Fruit fly (Drosophila melanogaster) whole organism, embryonic: ENCODE measurements around the gene Trpgamma.

Source experiments
- Adf1 ChIP-seq: fragments of 200-800 bp; sonication (Bioruptor generic); IDR thresholded peaks from 2 replicates; pipeline ENCODE4 v1.3.6; 2022; ENCODE audit warnings: missing biosample characterization, missing genetic modification characterization
- B-H2 ChIP-seq: fragments of 200-800 bp; sonication (Bioruptor generic); optimal IDR thresholded peaks from 2 replicates; lab custom pipeline; 2018; ENCODE audit warnings: missing biosample characterization, mild to moderate bottlenecking, missing genetic modification characterization
- BEAF-32 ChIP-seq: fragments of 200-800 bp; sonication (Bioruptor generic); optimal IDR thresholded peaks from 3 replicates; lab custom pipeline; 2017; ENCODE audit warnings: missing biosample characterization, missing genetic modification characterization, mild to moderate bottlenecking, moderate library complexity, missing genetic modification reagents
- CG10654 ChIP-seq: fragments of 200-800 bp; sonication (Bioruptor generic); optimal IDR thresholded peaks from 2 replicates; lab custom pipeline; 2016; ENCODE audit warnings: missing biosample characterization, missing genetic modification characterization
- CG10979 ChIP-seq: fragments of 200-800 bp; sonication (Bioruptor generic); optimal IDR thresholded peaks from 2 replicates; lab custom pipeline; 2018; ENCODE audit warnings: missing biosample characterization, mild to moderate bottlenecking, missing genetic modification characterization, moderate library complexity
- CG12155 ChIP-seq: fragments of 200-800 bp; sonication (Bioruptor generic); optimal IDR thresholded peaks from 3 replicates; lab custom pipeline; 2016; ENCODE audit warnings: missing biosample characterization, missing genetic modification characterization
- CG15514 ChIP-seq: fragments of 200-800 bp; sonication (Bioruptor generic); optimal IDR thresholded peaks from 3 replicates; lab custom pipeline; 2017; ENCODE audit warnings: missing biosample characterization, missing genetic modification characterization, mild to moderate bottlenecking, moderate library complexity, missing genetic modification reagents
- CG15696 ChIP-seq: fragments of 200-800 bp; sonication (Bioruptor generic); optimal IDR thresholded peaks from 2 replicates; lab custom pipeline; 2019; ENCODE audit warnings: missing biosample characterization, mild to moderate bottlenecking, missing genetic modification characterization, moderate library complexity
- CG1602 ChIP-seq: fragments of 200-800 bp; sonication (Bioruptor generic); optimal IDR thresholded peaks from 3 replicates; lab custom pipeline; 2016; ENCODE audit warnings: missing biosample characterization, missing genetic modification characterization
- CG1647 ChIP-seq: fragments of 200-800 bp; sonication (Bioruptor generic); optimal IDR thresholded peaks from 3 replicates; lab custom pipeline; 2016; ENCODE audit warnings: missing biosample characterization, missing genetic modification characterization
- CG16863 ChIP-seq: fragments of 200-800 bp; sonication (Bioruptor generic); optimal IDR thresholded peaks from 3 replicates; lab custom pipeline; 2016; ENCODE audit warnings: missing biosample characterization, missing genetic modification characterization
- CG17361 ChIP-seq: fragments of 200-800 bp; sonication (Bioruptor generic); IDR thresholded peaks from 3 replicates; pipeline ENCODE4 v1.3.6; 2022; ENCODE audit warnings: missing biosample characterization, missing genetic modification characterization
- CG1792 ChIP-seq: fragments of 200-800 bp; sonication (Bioruptor generic); optimal IDR thresholded peaks from 2 replicates; lab custom pipeline; 2016; ENCODE audit warnings: missing biosample characterization, missing genetic modification characterization
- CG2202 ChIP-seq: fragments of 200-800 bp; sonication (Bioruptor generic); optimal IDR thresholded peaks from 2 replicates; lab custom pipeline; 2018; ENCODE audit warnings: missing biosample characterization, mild to moderate bottlenecking, missing genetic modification characterization
- CG30020 ChIP-seq: fragments of 200-800 bp; optimal IDR thresholded peaks from 2 replicates; lab custom pipeline; 2019; ENCODE audit warnings: missing biosample characterization, mild to moderate bottlenecking, missing genetic modification characterization, moderate library complexity
- CG31224 ChIP-seq: fragments of 200-800 bp; sonication (Bioruptor generic); IDR thresholded peaks from 2 replicates; pipeline ENCODE4 v1.3.6; 2022; ENCODE audit warnings: missing biosample characterization, missing genetic modification characterization
- CG34224 ChIP-seq: fragments of 200-800 bp; sonication (Bioruptor generic); IDR thresholded peaks from 3 replicates; pipeline ENCODE4 v1.3.6; 2022; ENCODE audit warnings: missing biosample characterization, missing genetic modification characterization; ENCODE audit not compliant: partially characterized antibody
- CG4707 ChIP-seq: fragments of 200-800 bp; sonication (Bioruptor generic); optimal IDR thresholded peaks from 2 replicates; lab custom pipeline; 2018; ENCODE audit warnings: missing biosample characterization, mild to moderate bottlenecking, missing genetic modification characterization, moderate library complexity
- CG4730 ChIP-seq: fragments of 200-800 bp; sonication (Bioruptor generic); IDR thresholded peaks from 2 replicates; pipeline ENCODE4 v1.3.6; 2022; ENCODE audit warnings: missing biosample characterization, missing genetic modification characterization
- CG7786 ChIP-seq: fragments of 200-800 bp; sonication (Bioruptor generic); optimal IDR thresholded peaks from 2 replicates; lab custom pipeline; 2016; ENCODE audit warnings: missing biosample characterization, missing genetic modification characterization
- CG9437 ChIP-seq: fragments of 200-800 bp; sonication (Bioruptor generic); optimal IDR thresholded peaks from 2 replicates; lab custom pipeline; 2018; ENCODE audit warnings: missing biosample characterization, mild to moderate bottlenecking, missing genetic modification characterization
- CG9932 ChIP-seq: fragments of 200-800 bp; sonication (Bioruptor generic); IDR thresholded peaks from 2 replicates; pipeline ENCODE4 v1.3.6; 2022; ENCODE audit warnings: missing biosample characterization, missing genetic modification characterization
- Chrac-16 ChIP-seq: fragments of 200-800 bp; sonication (Bioruptor generic); optimal IDR thresholded peaks from 3 replicates; lab custom pipeline; 2016; ENCODE audit warnings: missing biosample characterization, missing genetic modification characterization
- CoRest ChIP-seq: fragments of 200-800 bp; sonication (Bioruptor generic); optimal IDR thresholded peaks from 3 replicates; lab custom pipeline; 2018; ENCODE audit warnings: missing biosample characterization, mild to moderate bottlenecking, missing genetic modification characterization, moderate library complexity
- D19B ChIP-seq: fragments of 200-800 bp; sonication (Bioruptor generic); optimal IDR thresholded peaks from 2 replicates; lab custom pipeline; 2017; ENCODE audit warnings: missing biosample characterization, mild to moderate bottlenecking, missing genetic modification characterization
- Dad ChIP-seq: fragments of 200-800 bp; sonication (Bioruptor generic); optimal IDR thresholded peaks from 3 replicates; lab custom pipeline; 2016; ENCODE audit warnings: missing biosample characterization, missing genetic modification characterization
- Dll ChIP-seq: fragments of 200-800 bp; sonication (Bioruptor generic); IDR thresholded peaks from 4 replicates; pipeline ENCODE4 v1.3.6; 2022; ENCODE audit warnings: missing biosample characterization, missing genetic modification characterization; ENCODE audit not compliant: partially characterized antibody
- E2f2 ChIP-seq: fragments of 200-800 bp; sonication (Bioruptor generic); IDR thresholded peaks from 2 replicates; pipeline ENCODE4 v1.3.6; 2022; ENCODE audit warnings: missing biosample characterization, missing genetic modification characterization
- Elba2 ChIP-seq: fragments of 200-800 bp; sonication (Bioruptor generic); optimal IDR thresholded peaks from 3 replicates; lab custom pipeline; 2016; ENCODE audit warnings: missing biosample characterization, missing genetic modification characterization
- GATAe ChIP-seq: fragments of 200-800 bp; sonication (Bioruptor generic); conservative IDR thresholded peaks from 2 replicates; pipeline ENCODE4 v1.3.6; 2022; ENCODE audit warnings: missing biosample characterization, missing genetic modification characterization
- Hr78 ChIP-seq, 2 experiments: fragments of 200-800 bp in 1 of 2; fragments of >200 bp in 1 of 2; sonication (Bioruptor generic) in 1 of 2; optimal IDR thresholded peaks; 2 replicates each; lab custom pipeline; 2017 to 2019; ENCODE audit warnings: missing biosample characterization in 2 of 2, missing genetic modification characterization in 2 of 2, mild to moderate bottlenecking in 1 of 2, moderate library complexity in 1 of 2
- Lim3 ChIP-seq: fragments of 200-800 bp; sonication (Bioruptor generic); IDR thresholded peaks from 2 replicates; pipeline ENCODE4 v1.3.6; 2022; ENCODE audit warnings: missing biosample characterization, missing genetic modification characterization
- MESR4 ChIP-seq: fragments of 200-800 bp; sonication (Bioruptor generic); optimal IDR thresholded peaks from 2 replicates; lab custom pipeline; 2018; ENCODE audit warnings: missing biosample characterization, mild to moderate bottlenecking, missing genetic modification characterization, moderate library complexity
- Mrtf ChIP-seq: fragments of 200-800 bp; sonication (Bioruptor generic); IDR thresholded peaks from 3 replicates; pipeline ENCODE4 v1.3.6; 2022; ENCODE audit warnings: missing biosample characterization, missing genetic modification characterization
- Oaz ChIP-seq: fragments of 200-800 bp; sonication (Bioruptor generic); IDR thresholded peaks from 2 replicates; pipeline ENCODE4 v1.3.6; 2022; ENCODE audit warnings: missing biosample characterization, missing genetic modification characterization
- Opbp ChIP-seq: fragments of 200-800 bp; sonication (Bioruptor generic); IDR thresholded peaks from 3 replicates; pipeline ENCODE4 v1.3.6; 2022; ENCODE audit warnings: missing biosample characterization, missing genetic modification characterization; ENCODE audit not compliant: partially characterized antibody
- Sox102F ChIP-seq: fragments of 200-800 bp; sonication (Bioruptor generic); optimal IDR thresholded peaks from 2 replicates; lab custom pipeline; 2018; ENCODE audit warnings: missing biosample characterization, mild to moderate bottlenecking, missing genetic modification characterization, moderate library complexity
- Tbp ChIP-seq: fragments of >200 bp; optimal IDR thresholded peaks from 2 replicates; lab custom pipeline; 2018; ENCODE audit warnings: missing biosample characterization, missing genetic modification characterization
- Usf ChIP-seq: fragments of 200-800 bp; sonication (Bioruptor generic); optimal IDR thresholded peaks from 2 replicates; lab custom pipeline; 2017; ENCODE audit warnings: missing genotype, missing biosample characterization, missing genetic modification characterization
- al ChIP-seq: fragments of 200-800 bp; sonication (Bioruptor generic); IDR thresholded peaks from 2 replicates; pipeline ENCODE4 v1.3.6; 2022; ENCODE audit warnings: missing biosample characterization, missing genetic modification characterization
- chn ChIP-seq: fragments of 200-800 bp; sonication (Bioruptor generic); optimal IDR thresholded peaks from 2 replicates; lab custom pipeline; 2016; ENCODE audit warnings: missing biosample characterization, missing genetic modification characterization
- ci ChIP-seq: fragments of 200-800 bp; sonication (Bioruptor generic); IDR thresholded peaks from 3 replicates; pipeline ENCODE4 v1.3.6; 2022; ENCODE audit warnings: missing biosample characterization, missing genetic modification characterization
- her ChIP-seq: fragments of 200-800 bp; sonication (Bioruptor generic); optimal IDR thresholded peaks from 2 replicates; lab custom pipeline; 2016; ENCODE audit warnings: missing biosample characterization, missing genetic modification characterization
- insv ChIP-seq, 2 experiments: fragments of 200-800 bp; sonication (Bioruptor generic); optimal IDR thresholded peaks; 3 replicates each; lab custom pipeline; 2016 to 2018; ENCODE audit warnings: missing biosample characterization in 2 of 2, missing genetic modification characterization in 2 of 2
- lmd ChIP-seq: fragments of 200-800 bp; sonication (Bioruptor generic); IDR thresholded peaks from 2 replicates; pipeline ENCODE4 v1.3.6; 2022; ENCODE audit warnings: missing biosample characterization, missing genetic modification characterization
- lov ChIP-seq, 2 experiments: fragments of 200-800 bp in 1 of 2; fragments of >200 bp in 1 of 2; sonication (Bioruptor generic) in 1 of 2; IDR thresholded peaks in 1 of 2; optimal IDR thresholded peaks in 1 of 2; 2 replicates in 1 of 2; 3 replicates in 1 of 2; pipeline versions ENCODE4 v1.3.6 to Lab custom; 2017 to 2022; ENCODE audit warnings: missing biosample characterization in 1 of 2, missing genetic modification characterization in 1 of 2
- nmo ChIP-seq: fragments of 200-800 bp; sonication (Bioruptor generic); optimal IDR thresholded peaks from 2 replicates; lab custom pipeline; 2018; ENCODE audit warnings: missing biosample characterization, mild to moderate bottlenecking, missing genetic modification characterization, moderate library complexity
- org-1 ChIP-seq: fragments of 200-800 bp; sonication (Bioruptor generic); optimal IDR thresholded peaks from 2 replicates; lab custom pipeline; 2017; ENCODE audit warnings: missing biosample characterization, missing genetic modification characterization
- run ChIP-seq: fragments of 200-800 bp; sonication (Bioruptor generic); optimal IDR thresholded peaks from 3 replicates; lab custom pipeline; 2018; ENCODE audit warnings: missing biosample characterization, mild to moderate bottlenecking, missing genetic modification characterization
- sd ChIP-seq: fragments of 200-800 bp; sonication (Bioruptor generic); optimal IDR thresholded peaks from 3 replicates; lab custom pipeline; 2018; ENCODE audit warnings: missing biosample characterization, mild to moderate bottlenecking, missing genetic modification characterization, moderate library complexity
- twi ChIP-seq: fragments of 200-800 bp; optimal IDR thresholded peaks from 2 replicates; lab custom pipeline; 2019; ENCODE audit warnings: missing biosample characterization, mild to moderate bottlenecking, missing genetic modification characterization, moderate library complexity

Gene Trpgamma

DNA sequence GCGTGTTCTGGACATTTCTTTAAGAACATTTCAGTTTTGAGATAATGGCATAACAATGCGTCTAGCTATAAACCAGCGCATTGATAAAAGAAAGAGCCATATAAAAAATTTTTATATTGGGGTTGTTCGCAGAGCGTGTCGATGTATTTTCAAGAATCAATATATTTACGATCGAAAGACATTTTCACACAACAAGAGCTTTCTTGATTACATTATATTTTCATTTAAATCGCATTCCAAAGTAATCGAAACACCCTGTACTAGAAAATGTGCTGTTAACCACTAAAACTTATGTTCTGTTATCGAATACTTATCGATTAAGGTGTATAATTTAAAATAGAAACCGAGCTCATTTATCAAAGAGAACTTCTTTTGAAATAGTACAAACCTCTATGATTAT is 27.3 kb upstream of the Trpgamma start (continued):
- TF ChIP-seq sd (tag; lab: Kevin White, UChicago), result peak; percentile 84
- peak; percentile 23 for TF ChIP-seq CG1647
- no peak for TF ChIP-seq ci (GFP tag; lab: Robert Waterston, UW)
- no peak for TF ChIP-seq CG4707
- no peak for TF ChIP-seq CG17361
- no peak for TF ChIP-seq Opbp
- TF ChIP-seq CG15514 (GFP tag; lab: Kevin White, UChicago), result no peak
- no peak; the same call in 1 of the 2 replicates for TF ChIP-seq CG9932 (GFP tag; lab: Robert Waterston, UW)
- no peak for TF ChIP-seq Oaz
- TF ChIP-seq Mrtf, result no peak
- peak; percentile 37 for TF ChIP-seq nmo
- TF ChIP-seq CG15696 (tag; lab: Kevin White, UChicago), result no peak
- TF ChIP-seq CG1792 (GFP tag; lab: Kevin White, UChicago), result no peak
- TF ChIP-seq CG10979 (tag; lab: Kevin White, UChicago), result no peak
- TF ChIP-seq lmd (GFP tag; lab: Robert Waterston, UW), result no peak; the same call in 1 of the 2 replicates
- no peak for TF ChIP-seq CG1602 (GFP tag; lab: Kevin White, UChicago)
- no peak for TF ChIP-seq Adf1 (GFP tag; lab: Robert Waterston, UW)
- TF ChIP-seq CG12155 (GFP tag; lab: Kevin White, UChicago), result peak; percentile 38
- no peak for TF ChIP-seq Sox102F (GFP tag; lab: Kevin White, UChicago)
- TF ChIP-seq CG7786 (GFP tag; lab: Kevin White, UChicago), result peak; percentile 24
- no peak for TF ChIP-seq twi
- no peak for TF ChIP-seq D19B (GFP tag; lab: Kevin White, UChicago)
- no peak for TF ChIP-seq insv (GFP tag; optimal IDR thresholded peaks at IDR 0.05; lab: Kevin White, UChicago)
- peak; percentile 40 for TF ChIP-seq Dad (GFP tag; lab: Kevin White, UChicago)
- TF ChIP-seq Lim3 (GFP tag; lab: Robert Waterston, UW), result no peak
- peak; percentile 11 for TF ChIP-seq chn
- no peak for TF ChIP-seq CG16863 (GFP tag; lab: Kevin White, UChicago)
- no peak for TF ChIP-seq org-1 (GFP tag; lab: Kevin White, UChicago)
- no peak for TF ChIP-seq Tbp (GFP tag; lab: Kevin White, UChicago)
- TF ChIP-seq MESR4 (GFP tag; lab: Kevin White, UChicago), result no peak
- TF ChIP-seq Dll, result no peak
- no peak; the same call in 1 of the 2 replicates for TF ChIP-seq al (GFP tag; lab: Robert Waterston, UW)
- no peak for TF ChIP-seq CG2202
- TF ChIP-seq CG10654 (GFP tag; lab: Kevin White, UChicago), result no peak
- TF ChIP-seq CoRest (tag; lab: Kevin White, UChicago), result peak; percentile 70
- no peak for TF ChIP-seq CG9437 (GFP tag; lab: Kevin White, UChicago)
- no peak for TF ChIP-seq CG4730
- TF ChIP-seq GATAe (GFP tag; lab: Robert Waterston, UW), result no peak
- TF ChIP-seq B-H2 (GFP tag; lab: Kevin White, UChicago), result peak; percentile 31
- no peak for TF ChIP-seq run (tag; lab: Kevin White, UChicago)
- TF ChIP-seq BEAF-32 (GFP tag; lab: Kevin White, UChicago), result no peak
- TF ChIP-seq Hr78 (GFP tag; optimal IDR thresholded peaks at IDR 0.05; lab: Kevin White, UChicago), result no peak
- TF ChIP-seq CG34224 (GFP tag; lab: Robert Waterston, UW), result no peak
- no peak for TF ChIP-seq her (GFP tag; lab: Kevin White, UChicago)
- no peak for TF ChIP-seq Elba2 (GFP tag; lab: Kevin White, UChicago)
- TF ChIP-seq CG30020 (tag; lab: Kevin White, UChicago), result peak; percentile 69
- TF ChIP-seq CG31224, result no peak
- peak; percentile 37 for TF ChIP-seq Chrac-16 (GFP tag; lab: Kevin White, UChicago)
- TF ChIP-seq E2f2 (GFP tag; lab: Robert Waterston, UW), result peak; percentile 83
- TF ChIP-seq lov (optimal IDR thresholded peaks at IDR 0.05; lab: Kevin White, UChicago), result no peak
- TF ChIP-seq lov (GFP tag; IDR thresholded peaks at IDR 0.05; lab: Robert Waterston, UW), result no peak
- no peak for TF ChIP-seq Usf
